Worm (Caenorhabditis elegans): Measurements from ENCODE around the gene luc-7L3.
A peak's percentile ranks its signal among the peaks of the same experiment; 100 is the strongest.

Gene luc-7L3

ce11 chrII:116916-117315, 19.1 kb upstream of the luc-7L3 start, which contains the start of gene srt-54:
Gene srt-54, plus strand, starts transcription at chrII:117216.
- TF ChIP-seq ceh-30 (tag; optimal IDR thresholded peaks at IDR 0.05) (no peak), hlh-30 (tag; optimal IDR thresholded peaks at IDR 0.05; ENCODE audit: insufficient read depth) (no peak), pros-1 (tag; optimal IDR thresholded peaks at IDR 0.05) (no peak), nfya-1 (tag; optimal IDR thresholded peaks at IDR 0.05) (no peak), ref-2 (tag; optimal IDR thresholded peaks at IDR 0.05) (no peak), pqm-1 (tag; optimal IDR thresholded peaks at IDR 0.05) (no peak), ceh-31 (tag; optimal IDR thresholded peaks at IDR 0.05) (no peak), pha-2 (tag; optimal IDR thresholded peaks at IDR 0.05) (no peak), unc-55 (GFP tag; optimal IDR thresholded peaks at IDR 0.05) (no peak), sdc-2 (tag; optimal IDR thresholded peaks at IDR 0.05) (no peak), ceh-2 (tag; optimal IDR thresholded peaks at IDR 0.05) (no peak), ttx-3 (tag; optimal IDR thresholded peaks at IDR 0.05) (no peak)

ce11 chrII:112231-112630, 14.4 kb upstream of the luc-7L3 start:
- TF ChIP-seq mec-3 (tag; optimal IDR thresholded peaks at IDR 0.05; ENCODE audit: borderline replicate concordance) (no peak), elt-2 (tag; optimal IDR thresholded peaks at IDR 0.05) (peak; percentile 18)

DNA sequence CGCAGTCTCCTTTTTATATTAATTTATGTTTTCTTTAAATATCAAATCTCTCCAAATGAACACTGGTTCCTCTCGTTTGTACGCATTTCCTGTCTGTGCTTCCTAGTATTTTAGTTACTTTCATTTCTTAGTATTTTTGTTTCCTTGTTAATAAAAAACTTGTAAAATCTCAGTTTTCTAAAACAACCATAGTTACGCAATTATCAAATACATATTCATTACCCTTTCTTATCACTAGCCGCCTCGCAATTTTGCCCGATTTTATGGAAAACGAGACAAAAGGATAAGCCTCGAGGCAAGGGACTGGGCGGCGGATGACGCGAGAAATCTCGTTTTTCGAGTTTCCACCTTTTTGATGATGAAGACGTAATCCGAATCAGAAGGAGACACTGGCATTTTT, 13.4 kb upstream of the luc-7L3 start, which contains the start of gene C50D2.1:
Gene C50D2.1, plus strand, starts transcription at position 301 of the 400 bp plus-strand sequence.
- TF ChIP-seq ceh-48 (tag; optimal IDR thresholded peaks at IDR 0.05) (no peak), pqm-1 (tag; optimal IDR thresholded peaks at IDR 0.05) (no peak), Y22D7AL.16 (tag; optimal IDR thresholded peaks at IDR 0.05) (no peak), dve-1 (tag; optimal IDR thresholded peaks at IDR 0.05) (no peak), unc-86 (tag; optimal IDR thresholded peaks at IDR 0.05) (no peak), ceh-31 (tag; optimal IDR thresholded peaks at IDR 0.05) (no peak), pha-2 (tag; optimal IDR thresholded peaks at IDR 0.05) (no peak), T23F11.4 (GFP tag; optimal IDR thresholded peaks at IDR 0.05) (no peak), ama-1 (optimal IDR thresholded peaks at IDR 0.05) (no peak), fkh-10 (GFP tag; optimal IDR thresholded peaks at IDR 0.05) (no peak), fax-1 (tag; optimal IDR thresholded peaks at IDR 0.05) (no peak), pat-9 (tag; optimal IDR thresholded peaks at IDR 0.05) (no peak), K09A11.1 (tag; optimal IDR thresholded peaks at IDR 0.05; ENCODE audit: insufficient read depth) (no peak)

DNA sequence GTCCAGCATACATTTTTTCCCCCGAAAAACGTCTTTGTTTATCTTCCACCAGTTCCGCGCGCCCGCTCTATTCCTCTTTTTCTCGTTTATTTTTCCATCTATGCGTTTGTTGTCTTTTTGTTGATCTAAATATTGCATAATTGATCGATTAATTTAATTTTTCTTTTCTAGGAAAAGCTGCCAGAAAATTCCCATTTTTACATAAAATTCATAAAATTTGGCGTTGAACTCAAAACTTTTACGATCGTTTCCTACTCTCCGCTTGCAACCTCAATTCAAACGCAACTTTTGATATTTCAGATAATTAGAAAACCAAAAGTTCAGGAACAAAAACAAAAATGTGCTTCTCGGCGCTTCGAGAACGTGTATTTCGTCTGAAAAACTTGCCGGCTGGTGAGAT, 11.0 kb upstream of the luc-7L3 start, which contains the start of gene C50D2.2:
Gene C50D2.2, plus strand, starts transcription at position 301 of the 400 bp plus-strand sequence.
- TF ChIP-seq nhr-232 (tag; optimal IDR thresholded peaks at IDR 0.05): no peak
- no peak for TF ChIP-seq nfya-1 (tag; optimal IDR thresholded peaks at IDR 0.05)
- no peak for TF ChIP-seq zip-5 (tag; optimal IDR thresholded peaks at IDR 0.05)
- TF ChIP-seq pros-1 (tag; optimal IDR thresholded peaks at IDR 0.05): no peak
- TF ChIP-seq C08G9.2 (tag; optimal IDR thresholded peaks at IDR 0.05): no peak
- no peak for TF ChIP-seq sox-2 (GFP tag; IDR thresholded peaks at IDR 0.05)
- TF ChIP-seq T23F11.4 (GFP tag; optimal IDR thresholded peaks at IDR 0.05): no peak
- TF ChIP-seq gmeb-2 (tag; optimal IDR thresholded peaks at IDR 0.05): no peak
- TF ChIP-seq hlh-30 (tag; optimal IDR thresholded peaks at IDR 0.05; ENCODE audit: insufficient read depth): no peak
- no peak for TF ChIP-seq elt-2 (tag; optimal IDR thresholded peaks at IDR 0.05)
- no peak for TF ChIP-seq ets-4 (tag; optimal IDR thresholded peaks at IDR 0.05)
- no peak for TF ChIP-seq rnt-1 (tag; optimal IDR thresholded peaks at IDR 0.05)
- no peak for TF ChIP-seq tbx-7 (tag; optimal IDR thresholded peaks at IDR 0.05)
- no peak for TF ChIP-seq nhr-11 (tag; optimal IDR thresholded peaks at IDR 0.05)
- TF ChIP-seq unc-3 (GFP tag; conservative IDR thresholded peaks at IDR 0.05): no peak
- TF ChIP-seq unc-3 (tag; optimal IDR thresholded peaks at IDR 0.05): no peak
- TF ChIP-seq K02D7.2 (tag; optimal IDR thresholded peaks at IDR 0.05): no peak
- TF ChIP-seq tbx-2 (tag; optimal IDR thresholded peaks at IDR 0.05): no peak

Measured in whole organism, late embryonic.